Worm (Caenorhabditis elegans): Measurements from ENCODE around the gene gba-3.

DNA sequence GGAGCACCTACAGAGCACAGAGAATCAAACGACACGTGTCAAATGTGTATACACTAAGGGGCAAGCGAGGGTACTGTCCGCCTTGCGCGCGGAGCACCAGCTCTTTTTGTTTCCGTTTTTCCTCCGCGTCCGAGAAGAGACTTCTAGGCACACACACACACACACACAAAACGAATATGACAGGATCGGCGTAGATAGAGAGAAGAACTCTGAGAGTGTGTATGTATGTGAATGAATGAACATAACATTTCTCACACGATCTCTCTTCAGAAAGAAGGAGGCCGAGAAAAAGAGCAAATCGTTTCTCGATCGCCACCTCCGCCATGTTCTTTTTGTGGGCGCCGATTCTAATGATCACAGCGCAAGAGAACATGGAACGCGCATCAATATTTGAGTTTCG, 17.5 kb downstream of the gba-3 start, which contains the start of gene nas-6:
- TF ChIP-seq hmbx-1 (tag; optimal IDR thresholded peaks at IDR 0.05), result no peak
- no peak for TF ChIP-seq ama-1 (optimal IDR thresholded peaks at IDR 0.05)
- TF ChIP-seq hmg-4 (GFP tag; optimal IDR thresholded peaks at IDR 0.05), result no peak
- no peak for TF ChIP-seq pes-1 (GFP tag; IDR thresholded peaks at IDR 0.05)
- no peak for TF ChIP-seq sea-1 (GFP tag; conservative IDR thresholded peaks at IDR 0.05)
- TF ChIP-seq flt-1 (GFP tag; IDR thresholded peaks at IDR 0.05), result no peak
- TF ChIP-seq tbx-11 (GFP tag; IDR thresholded peaks at IDR 0.05), result no peak

Data from whole organism, early embryonic.